Fruit fly (Drosophila melanogaster) S2 (cell line): ENCODE data around the gene CG15167.

Experiments
- CG8478 ChIP-seq: fragments of >200 bp; optimal IDR thresholded peaks from 2 replicates; lab custom pipeline; 2018
- CTCF ChIP-seq, 2 experiments: fragments of >200 bp; optimal IDR thresholded peaks; 2 replicates each; lab custom pipeline; 2018

- TF ChIP-seq CG8478 (lab: Kevin White, UChicago) = no peak
- TF ChIP-seq CTCF (optimal IDR thresholded peaks at IDR 0.05; lab: Kevin White, UChicago) = no peak
Measured at dm6 chr2L:18780911-18781545, 40.9 kb downstream of the CG15167 start.
